Fruit fly (Drosophila melanogaster): Measurements from ENCODE around the gene CG8852.

DNA sequence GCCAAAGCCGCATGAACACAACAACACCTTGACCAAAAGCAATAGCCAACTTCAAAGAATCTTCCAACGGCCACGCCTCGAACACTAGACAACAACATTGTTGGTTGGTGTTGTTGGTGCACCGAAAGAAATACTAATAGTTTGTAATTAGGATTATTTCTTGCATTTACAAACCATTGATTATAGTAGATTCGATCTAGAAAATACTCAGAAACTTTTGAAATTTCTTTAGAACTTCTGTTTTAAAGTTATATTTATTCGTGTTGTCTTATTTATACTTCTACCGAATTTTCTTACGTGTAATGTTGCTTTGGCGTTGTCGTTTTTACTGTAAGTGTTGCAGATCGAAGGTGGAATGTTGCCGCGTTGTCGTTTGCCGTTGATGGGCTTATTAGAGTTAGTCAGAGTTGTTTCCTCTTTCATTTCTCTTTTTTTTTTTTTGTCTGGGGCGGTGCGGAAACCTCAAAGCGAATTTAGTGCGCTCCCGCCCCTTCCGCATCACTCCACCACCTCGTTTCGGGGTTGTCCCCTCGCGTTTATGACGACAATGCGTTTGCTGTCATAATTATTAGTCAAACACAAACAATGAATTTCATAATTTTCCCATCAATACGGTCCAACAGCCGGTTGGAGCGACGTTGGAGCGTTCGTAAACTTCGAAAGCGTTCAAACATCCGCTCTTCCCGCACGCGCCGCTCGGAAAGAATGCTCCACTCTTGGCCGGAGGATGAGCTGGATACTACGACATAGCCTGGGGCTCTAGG lies 50.9 kb downstream of the CG8852 start, which contains the start of gene CG43815:
- TF ChIP-seq CG8290 (GFP tag; optimal IDR thresholded peaks at IDR 0.05) (no peak), CG8290 (tag; optimal IDR thresholded peaks at IDR 0.05) (no peak), Asciz (GFP tag; optimal IDR thresholded peaks at IDR 0.05) (no peak), nmo (GFP tag; optimal IDR thresholded peaks at IDR 0.05) (peak; percentile 42), zen (tag; optimal IDR thresholded peaks at IDR 0.05) (no peak), Hr39 (optimal IDR thresholded peaks at IDR 0.05) (no peak)

Data from whole organism, embryonic.